Worm (Caenorhabditis elegans) whole organism, late embryonic: ENCODE data around the gene C56E6.2.

Experiments used
- dmd-4 ChIP-seq: sonication (generic microtip); optimal IDR thresholded peaks from 2 replicates; lab custom pipeline; 2016; ENCODE audit warnings: borderline replicate concordance, missing genetic modification characterization, missing compliant biosample characterization
- nhr-11 ChIP-seq: fragments of 150-350 bp; optimal IDR thresholded peaks from 2 replicates; lab custom pipeline; 2014; ENCODE audit warnings: missing biosample characterization, missing genetic modification characterization
- pha-4 ChIP-seq: fragments of 150-350 bp; optimal IDR thresholded peaks from 2 replicates; lab custom pipeline; 2018; ENCODE audit warnings: missing biosample characterization, missing genetic modification reagents, missing genetic modification characterization
- sox-4 ChIP-seq: sonication (generic microtip); optimal IDR thresholded peaks from 2 replicates; lab custom pipeline; 2017; ENCODE audit warnings: mild to moderate bottlenecking, missing genetic modification characterization, inconsistent platforms, missing compliant biosample characterization

ce11 chrII:6484876-6485526 is 39.7 kb upstream of the C56E6.2 start, which contains the start of the genes lido-16 and plpp-1.2:
- TF ChIP-seq nhr-11 (tag; lab: Kevin White, UChicago) = no peak
- TF ChIP-seq pha-4 (tag; lab: Kevin White, UChicago) = no peak
- no peak for TF ChIP-seq dmd-4 (tag; lab: Kevin White, UChicago)
- no peak for TF ChIP-seq sox-4 (tag; lab: Kevin White, UChicago)
